Fruit fly (Drosophila melanogaster) whole organism, prepupa: ENCODE results near the gene TyrR.
A peak's percentile ranks its signal among the peaks of the same experiment; 100 is the strongest.

Experiments
- Blimp-1 ChIP-seq: fragments of 200-800 bp; sonication (Bioruptor generic); optimal IDR thresholded peaks from 3 replicates; lab custom pipeline; 2017; ENCODE audit warnings: missing biosample characterization, missing genetic modification characterization, mild to moderate bottlenecking, moderate library complexity, missing genetic modification reagents
- CG10631 ChIP-seq: fragments of 200-800 bp; sonication (Bioruptor generic); optimal IDR thresholded peaks from 2 replicates; lab custom pipeline; 2016; ENCODE audit warnings: missing biosample characterization, missing genetic modification characterization
- CG10669 ChIP-seq: fragments of 200-800 bp; sonication (Bioruptor generic); optimal IDR thresholded peaks from 3 replicates; lab custom pipeline; 2018; ENCODE audit warnings: missing biosample characterization, mild to moderate bottlenecking, missing genetic modification characterization, moderate library complexity
- CG11294 ChIP-seq: fragments of 200-800 bp; sonication (Bioruptor generic); IDR thresholded peaks from 2 replicates; pipeline ENCODE4 v1.3.6; 2022; ENCODE audit warnings: missing biosample characterization, missing genetic modification characterization
- CG11762 ChIP-seq: fragments of 200-800 bp; sonication (Bioruptor generic); optimal IDR thresholded peaks from 3 replicates; lab custom pipeline; 2016; ENCODE audit warnings: missing biosample characterization, missing genetic modification characterization; ENCODE audit not compliant: insufficient read depth
- CG11902 ChIP-seq: fragments of 200-800 bp; sonication (Bioruptor generic); optimal IDR thresholded peaks from 3 replicates; lab custom pipeline; 2016; ENCODE audit warnings: missing biosample characterization, missing genetic modification characterization
- CG1621 ChIP-seq: fragments of 200-800 bp; sonication (Bioruptor generic); optimal IDR thresholded peaks from 3 replicates; lab custom pipeline; 2018; ENCODE audit warnings: missing biosample characterization, mild to moderate bottlenecking, missing genetic modification characterization
- CG16779 ChIP-seq: fragments of 200-800 bp; sonication (Bioruptor generic); optimal IDR thresholded peaks from 3 replicates; lab custom pipeline; 2017; ENCODE audit warnings: missing biosample characterization, mild to moderate bottlenecking, missing genetic modification characterization
- CG3032 ChIP-seq: fragments of 200-800 bp; optimal IDR thresholded peaks from 2 replicates; lab custom pipeline; 2019; ENCODE audit warnings: missing biosample characterization, mild to moderate bottlenecking, missing genetic modification characterization, moderate library complexity
- CG31627 ChIP-seq: fragments of 200-800 bp; sonication (Bioruptor generic); optimal IDR thresholded peaks from 3 replicates; lab custom pipeline; 2016; ENCODE audit warnings: missing biosample characterization, missing genetic modification characterization
- CG32006 ChIP-seq: fragments of 200-800 bp; sonication (Bioruptor generic); optimal IDR thresholded peaks from 3 replicates; lab custom pipeline; 2017; ENCODE audit warnings: missing biosample characterization, mild to moderate bottlenecking, missing genetic modification characterization
- CG34406 ChIP-seq: fragments of 200-800 bp; sonication (Bioruptor generic); optimal IDR thresholded peaks from 3 replicates; lab custom pipeline; 2016; ENCODE audit warnings: missing biosample characterization, missing genetic modification characterization
- CG3919 ChIP-seq: fragments of 200-800 bp; sonication (Bioruptor generic); optimal IDR thresholded peaks from 3 replicates; lab custom pipeline; 2016; ENCODE audit warnings: missing biosample characterization, missing genetic modification characterization
- CG4318 ChIP-seq: fragments of 200-800 bp; sonication (Bioruptor generic); optimal IDR thresholded peaks from 3 replicates; lab custom pipeline; 2017; ENCODE audit warnings: missing biosample characterization, mild to moderate bottlenecking, missing genetic modification characterization
- CG6163 ChIP-seq: fragments of 200-800 bp; sonication (Bioruptor generic); IDR thresholded peaks from 3 replicates; pipeline ENCODE4 v1.3.6; 2022; ENCODE audit warnings: missing biosample characterization, missing genetic modification characterization
- CG6276 ChIP-seq: fragments of 200-800 bp; sonication (Bioruptor generic); optimal IDR thresholded peaks from 2 replicates; lab custom pipeline; 2017; ENCODE audit warnings: missing biosample characterization, mild to moderate bottlenecking, missing genetic modification characterization
- CG6854 ChIP-seq: fragments of 200-800 bp; sonication (Bioruptor generic); optimal IDR thresholded peaks from 2 replicates; lab custom pipeline; 2017; ENCODE audit warnings: missing biosample characterization, mild to moderate bottlenecking, missing genetic modification characterization
- CG7368 ChIP-seq: fragments of 200-800 bp; sonication (Bioruptor generic); optimal IDR thresholded peaks from 3 replicates; lab custom pipeline; 2016; ENCODE audit warnings: missing biosample characterization, missing genetic modification characterization
- CG8119 ChIP-seq: fragments of 200-800 bp; sonication (Bioruptor generic); IDR thresholded peaks from 3 replicates; pipeline ENCODE4 v1.3.6; 2022; ENCODE audit warnings: missing biosample characterization, missing genetic modification characterization
- CG8319 ChIP-seq: fragments of 200-800 bp; sonication (Bioruptor generic); optimal IDR thresholded peaks from 3 replicates; lab custom pipeline; 2016; ENCODE audit warnings: missing biosample characterization, missing genetic modification characterization
- CG8632 ChIP-seq: fragments of 200-800 bp; sonication (Bioruptor generic); optimal IDR thresholded peaks from 3 replicates; lab custom pipeline; 2016; ENCODE audit warnings: missing biosample characterization, missing genetic modification characterization
- CG9139 ChIP-seq: fragments of 200-800 bp; sonication (Bioruptor generic); optimal IDR thresholded peaks from 3 replicates; lab custom pipeline; 2017; ENCODE audit warnings: missing biosample characterization, mild to moderate bottlenecking, missing genetic modification characterization
- Eip75B ChIP-seq: fragments of 200-800 bp; sonication (Bioruptor generic); optimal IDR thresholded peaks from 3 replicates; lab custom pipeline; 2016; ENCODE audit warnings: missing biosample characterization, missing genetic modification characterization
- Eip78C ChIP-seq: fragments of 200-800 bp; sonication (Bioruptor generic); peaks from one replicate; lab custom pipeline; 2016; ENCODE audit warnings: missing biosample characterization, missing genetic modification characterization
- Eip93F ChIP-seq: fragments of 200-800 bp; sonication (Bioruptor generic); optimal IDR thresholded peaks from 2 replicates; lab custom pipeline; 2016; ENCODE audit warnings: missing biosample characterization, mild to moderate bottlenecking, missing genetic modification characterization
- Ets21C ChIP-seq: fragments of 200-800 bp; sonication (Bioruptor generic); optimal IDR thresholded peaks from 3 replicates; lab custom pipeline; 2016; ENCODE audit warnings: missing biosample characterization, missing genetic modification characterization
- Gug ChIP-seq: fragments of 200-800 bp; sonication (Bioruptor generic); IDR thresholded peaks from 2 replicates; pipeline ENCODE4 v1.3.6; 2022; ENCODE audit warnings: missing biosample characterization, missing genetic modification characterization
- Hr38 ChIP-seq: sonication (Bioruptor generic); optimal IDR thresholded peaks from 2 replicates; lab custom pipeline; 2016; ENCODE audit warnings: missing biosample characterization, missing genetic modification characterization
- Hr4 ChIP-seq: fragments of 200-800 bp; sonication (Bioruptor generic); optimal IDR thresholded peaks from 3 replicates; lab custom pipeline; 2016; ENCODE audit warnings: missing biosample characterization, missing genetic modification characterization
- Lpt ChIP-seq: fragments of 200-800 bp; sonication (Bioruptor generic); optimal IDR thresholded peaks from 3 replicates; lab custom pipeline; 2016; ENCODE audit warnings: missing biosample characterization, missing genetic modification characterization
- Met ChIP-seq: fragments of 200-800 bp; sonication (Bioruptor generic); optimal IDR thresholded peaks from 3 replicates; lab custom pipeline; 2016; ENCODE audit warnings: missing biosample characterization, missing genetic modification characterization
- OdsH ChIP-seq: fragments of 200-800 bp; sonication (Bioruptor generic); optimal IDR thresholded peaks from 3 replicates; lab custom pipeline; 2016; ENCODE audit warnings: missing biosample characterization, missing genetic modification characterization
- Smox ChIP-seq: fragments of 200-800 bp; sonication (Bioruptor generic); optimal IDR thresholded peaks from 3 replicates; lab custom pipeline; 2016; ENCODE audit warnings: missing biosample characterization, missing genetic modification characterization
- Sox14 ChIP-seq: fragments of 200-800 bp; sonication (Bioruptor generic); optimal IDR thresholded peaks from 3 replicates; lab custom pipeline; 2016; ENCODE audit warnings: missing biosample characterization, missing genetic modification characterization
- Sox15 ChIP-seq: fragments of 200-800 bp; sonication (Bioruptor generic); optimal IDR thresholded peaks from 3 replicates; lab custom pipeline; 2016; ENCODE audit warnings: missing biosample characterization, missing genetic modification characterization
- achi ChIP-seq: fragments of 200-800 bp; sonication (Bioruptor generic); optimal IDR thresholded peaks from 3 replicates; lab custom pipeline; 2016; ENCODE audit warnings: missing biosample characterization, missing genetic modification characterization
- acj6 ChIP-seq: fragments of 200-800 bp; sonication (Bioruptor generic); optimal IDR thresholded peaks from 3 replicates; lab custom pipeline; 2016; ENCODE audit warnings: missing biosample characterization, missing genetic modification characterization
- dac ChIP-seq: fragments of 200-800 bp; sonication (Bioruptor generic); optimal IDR thresholded peaks from 2 replicates; lab custom pipeline; 2017; ENCODE audit warnings: missing biosample characterization, mild to moderate bottlenecking, missing genetic modification characterization
- dsx ChIP-seq: fragments of 200-800 bp; optimal IDR thresholded peaks from 3 replicates; lab custom pipeline; 2019; ENCODE audit warnings: missing biosample characterization, mild to moderate bottlenecking, missing genetic modification characterization, moderate library complexity; ENCODE audit not compliant: poor library complexity, severe bottlenecking
- esn ChIP-seq: fragments of 200-800 bp; sonication (Bioruptor generic); optimal IDR thresholded peaks from 2 replicates; lab custom pipeline; 2016; ENCODE audit warnings: missing biosample characterization, mild to moderate bottlenecking, missing genetic modification characterization, moderate library complexity
- fd59A ChIP-seq: fragments of 200-800 bp; sonication (Bioruptor generic); optimal IDR thresholded peaks from 2 replicates; lab custom pipeline; 2017; ENCODE audit warnings: missing biosample characterization, mild to moderate bottlenecking, missing genetic modification characterization, missing genetic modification reagents
- fkh ChIP-seq: fragments of 200-800 bp; sonication (Bioruptor generic); optimal IDR thresholded peaks from 3 replicates; lab custom pipeline; 2017; ENCODE audit warnings: missing biosample characterization, mild to moderate bottlenecking, missing genetic modification characterization, moderate library complexity
- lz ChIP-seq: fragments of 200-800 bp; sonication (Bioruptor generic); optimal IDR thresholded peaks from 3 replicates; lab custom pipeline; 2016; ENCODE audit warnings: missing biosample characterization, missing genetic modification characterization
- net ChIP-seq: fragments of 200-800 bp; sonication (Bioruptor generic); optimal IDR thresholded peaks from 3 replicates; lab custom pipeline; 2016; ENCODE audit warnings: missing biosample characterization, missing genetic modification characterization
- pdm3 ChIP-seq: fragments of 200-800 bp; sonication (Bioruptor generic); optimal IDR thresholded peaks from 3 replicates; lab custom pipeline; 2016; ENCODE audit warnings: missing biosample characterization, missing genetic modification characterization
- salr ChIP-seq, 2 experiments: fragments of 200-800 bp; sonication (Bioruptor generic); optimal IDR thresholded peaks; 3 replicates each; lab custom pipeline; 2016 to 2018; ENCODE audit warnings: missing biosample characterization in 2 of 2, missing genetic modification characterization in 2 of 2, mild to moderate bottlenecking in 1 of 2
- spab ChIP-seq: fragments of 200-800 bp; sonication (Bioruptor generic); optimal IDR thresholded peaks from 2 replicates; lab custom pipeline; 2017; ENCODE audit warnings: missing biosample characterization, mild to moderate bottlenecking, missing genetic modification characterization, missing genetic modification reagents
- svp ChIP-seq: fragments of 200-800 bp; sonication (Bioruptor generic); peaks from one replicate; lab custom pipeline; 2016; ENCODE audit warnings: missing biosample characterization, missing genetic modification characterization
- topi ChIP-seq: fragments of 200-800 bp; sonication (Bioruptor generic); optimal IDR thresholded peaks from 3 replicates; lab custom pipeline; 2016; ENCODE audit warnings: missing biosample characterization, missing genetic modification characterization
- vri ChIP-seq: fragments of 200-800 bp; sonication (Bioruptor generic); optimal IDR thresholded peaks from 3 replicates; lab custom pipeline; 2016; ENCODE audit warnings: missing biosample characterization, mild to moderate bottlenecking, missing genetic modification characterization

The TyrR gene

DNA sequence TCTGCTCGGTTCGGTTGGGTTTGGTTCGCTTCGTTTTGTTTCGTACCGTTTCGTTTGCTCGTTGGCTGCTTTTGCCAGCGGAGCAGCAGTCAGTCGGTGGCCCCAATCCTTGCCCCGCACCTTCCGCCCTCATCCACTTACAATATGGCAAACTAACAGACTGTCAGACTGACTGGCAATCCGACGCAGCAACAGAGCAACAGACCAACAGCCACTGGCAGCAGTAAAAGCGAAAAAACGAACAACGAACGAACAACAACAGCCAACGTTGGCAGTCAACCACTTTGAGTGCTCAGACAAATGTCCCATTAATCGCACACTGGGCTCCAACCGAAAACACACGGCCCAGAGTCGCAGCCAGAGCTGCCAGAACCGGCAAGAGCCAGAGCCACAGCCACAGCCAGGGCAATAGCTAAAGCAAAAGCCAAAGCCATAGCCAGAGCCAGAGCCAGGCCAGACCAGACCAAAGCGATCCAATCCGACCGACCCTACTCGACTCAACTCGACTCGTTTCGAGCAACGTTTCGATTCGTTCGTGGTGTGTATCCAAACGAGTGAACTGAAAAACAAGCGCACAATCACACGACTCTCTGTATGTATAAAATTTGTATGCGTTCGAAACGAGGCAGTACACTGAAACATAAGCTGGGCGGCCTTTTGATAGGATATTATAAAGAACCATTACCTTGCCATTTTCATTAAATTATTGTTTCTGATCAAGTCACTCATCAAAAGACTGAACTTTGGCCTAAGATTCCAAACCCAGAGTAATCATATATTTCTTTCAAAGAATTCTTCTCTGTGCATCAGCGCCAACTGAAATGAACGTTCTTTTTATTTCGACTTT, 59.1 kb downstream of the TyrR start:
- TF ChIP-seq CG9139 (peak; percentile 99), salr (GFP tag; optimal IDR thresholded peaks at IDR 0.05; lab: Kevin White, UChicago) (peak; percentile 100), svp (GFP tag; lab: Kevin White, UChicago) (peak; percentile 100), Lpt (peak; percentile 100), dac (GFP tag; lab: Kevin White, UChicago) (peak; percentile 100), Blimp-1 (peak; percentile 97), vri (GFP tag; lab: Kevin White, UChicago) (peak; percentile 100), CG4318 (GFP tag; lab: Kevin White, UChicago) (peak; percentile 100), Met (GFP tag; lab: Kevin White, UChicago) (peak; percentile 100), CG11762 (peak; percentile 100), CG1621 (tag; lab: Kevin White, UChicago) (peak; percentile 99), acj6 (GFP tag; lab: Kevin White, UChicago) (peak; percentile 100), CG6276 (GFP tag; lab: Kevin White, UChicago) (peak; percentile 100), Eip75B (peak; percentile 100), net (peak; percentile 100), dsx (peak; percentile 99), CG34406 (GFP tag; lab: Kevin White, UChicago) (peak; percentile 100), fkh (peak; percentile 91), Smox (GFP tag; lab: Kevin White, UChicago) (peak; percentile 100), CG7368 (GFP tag; lab: Kevin White, UChicago) (peak; percentile 100), Hr38 (GFP tag; lab: Kevin White, UChicago) (peak; percentile 98), achi (GFP tag; lab: Kevin White, UChicago) (peak; percentile 99), CG10631 (GFP tag; lab: Kevin White, UChicago) (peak; percentile 100), fd59A (peak; percentile 100), CG8119 (GFP tag; lab: Robert Waterston, UW) (peak; percentile 100), Hr4 (GFP tag; lab: Kevin White, UChicago) (peak; percentile 100), Sox15 (peak; percentile 100), OdsH (peak; percentile 100), CG8632 (GFP tag; lab: Kevin White, UChicago) (peak; percentile 100), CG32006 (GFP tag; lab: Kevin White, UChicago) (peak; percentile 100), CG6854 (GFP tag; lab: Kevin White, UChicago) (peak; percentile 99), lz (GFP tag; lab: Kevin White, UChicago) (peak; percentile 100), CG11902 (GFP tag; lab: Kevin White, UChicago) (peak; percentile 100), CG3032 (peak; percentile 100), spab (GFP tag; lab: Kevin White, UChicago) (peak; percentile 100), Ets21C (GFP tag; lab: Kevin White, UChicago) (peak; percentile 100), CG16779 (tag; lab: Kevin White, UChicago) (peak; percentile 99), CG8319 (peak; percentile 100), pdm3 (GFP tag; lab: Kevin White, UChicago) (peak; percentile 100), CG31627 (GFP tag; lab: Kevin White, UChicago) (peak; percentile 100), CG6163 (GFP tag; lab: Robert Waterston, UW) (peak; percentile 100), esn (peak; percentile 100), Eip78C (GFP tag; lab: Kevin White, UChicago) (peak; percentile 100), Sox14 (GFP tag; lab: Kevin White, UChicago) (peak; percentile 100), topi (GFP tag; lab: Kevin White, UChicago) (peak; percentile 100), CG3919 (GFP tag; lab: Kevin White, UChicago) (peak; percentile 100), CG10669 (GFP tag; lab: Kevin White, UChicago) (peak; percentile 100), CG11294 (peak; percentile 100), Gug (GFP tag; lab: Robert Waterston, UW) (peak; percentile 100), Eip93F (peak; percentile 100)
